Worm (Caenorhabditis elegans): ENCODE results near the gene pdr-1.

Gene pdr-1

ce11 chrIII:13771145-13771544 lies at the start of gene pdr-1, which contains the start of gene cyk-4:
Gene pdr-1 (plus strand): TSS chrIII:13771513.
Gene cyk-4 (minus strand): TSS chrIII:13771224.
- no peak for TF ChIP-seq ztf-1 (GFP tag; conservative IDR thresholded peaks at IDR 0.05)
- no peak for TF ChIP-seq fos-1 (tag; optimal IDR thresholded peaks at IDR 0.05)
- no peak for TF ChIP-seq unc-39 (tag; optimal IDR thresholded peaks at IDR 0.05)
- TF ChIP-seq ztf-4 (tag; optimal IDR thresholded peaks at IDR 0.05), result no peak
- no peak for TF ChIP-seq dmd-4 (tag; optimal IDR thresholded peaks at IDR 0.05)
- TF ChIP-seq nhr-6 (tag; optimal IDR thresholded peaks at IDR 0.05), result no peak
- TF ChIP-seq nhr-11 (tag; optimal IDR thresholded peaks at IDR 0.05), result no peak
- TF ChIP-seq nhr-129 (tag; optimal IDR thresholded peaks at IDR 0.05), result peak; percentile 71
- no peak for TF ChIP-seq zag-1 (tag; optimal IDR thresholded peaks at IDR 0.05)
- no peak for TF ChIP-seq mab-5 (tag; optimal IDR thresholded peaks at IDR 0.05)
- peak; percentile 77 for TF ChIP-seq unc-55 (GFP tag; optimal IDR thresholded peaks at IDR 0.05)
- TF ChIP-seq ama-1 (optimal IDR thresholded peaks at IDR 0.05), result no peak
- peak; percentile 23 for TF ChIP-seq sma-3 (GFP tag; optimal IDR thresholded peaks at IDR 0.05)
- TF ChIP-seq skn-1 (tag; optimal IDR thresholded peaks at IDR 0.05), result no peak
- peak; percentile 30 for TF ChIP-seq blmp-1 (tag; optimal IDR thresholded peaks at IDR 0.05; ENCODE audit: insufficient read depth)
- TF ChIP-seq lsy-2 (tag; optimal IDR thresholded peaks at IDR 0.05), result no peak
- no peak for TF ChIP-seq aly-2 (tag; optimal IDR thresholded peaks at IDR 0.05)
- TF ChIP-seq unc-62 (GFP tag; optimal IDR thresholded peaks at IDR 0.05), result no peak
- TF ChIP-seq snpc-4 (tag; optimal IDR thresholded peaks at IDR 0.05), result no peak
- TF ChIP-seq lin-13 (GFP tag; optimal IDR thresholded peaks at IDR 0.05), result peak; percentile 74
- no peak for TF ChIP-seq nhr-10 (tag; optimal IDR thresholded peaks at IDR 0.05)
- no peak for TF ChIP-seq lin-39 (tag; optimal IDR thresholded peaks at IDR 0.05)
- peak; percentile 76 for TF ChIP-seq C34F6.9 (tag; optimal IDR thresholded peaks at IDR 0.05)
- no peak for TF ChIP-seq elt-1 (tag; optimal IDR thresholded peaks at IDR 0.05)
- TF ChIP-seq elt-3 (tag; optimal IDR thresholded peaks at IDR 0.05), result no peak
- no peak for TF ChIP-seq mbf-1 (tag; optimal IDR thresholded peaks at IDR 0.05)
- peak; percentile 76 for TF ChIP-seq gmeb-1 (tag; optimal IDR thresholded peaks at IDR 0.05)
- TF ChIP-seq ZK546.5 (tag; optimal IDR thresholded peaks at IDR 0.05), result no peak
- no peak for TF ChIP-seq nhr-12 (tag; optimal IDR thresholded peaks at IDR 0.05)
- no peak for TF ChIP-seq sem-4 (tag; optimal IDR thresholded peaks at IDR 0.05)
- no peak for TF ChIP-seq peb-1 (tag; optimal IDR thresholded peaks at IDR 0.05)
- TF ChIP-seq mdl-1 (tag; optimal IDR thresholded peaks at IDR 0.05), result no peak
- TF ChIP-seq crh-2 (tag; optimal IDR thresholded peaks at IDR 0.05), result peak; percentile 57
- no peak for TF ChIP-seq sma-9 (GFP tag; optimal IDR thresholded peaks at IDR 0.05)
- TF ChIP-seq sma-9 (tag; optimal IDR thresholded peaks at IDR 0.05), result no peak
- TF ChIP-seq nhr-77 (tag; optimal IDR thresholded peaks at IDR 0.05), result no peak
- no peak for TF ChIP-seq ceh-82 (tag; optimal IDR thresholded peaks at IDR 0.05)
- no peak for TF ChIP-seq nhr-237 (tag; optimal IDR thresholded peaks at IDR 0.05)
- TF ChIP-seq alr-1 (tag; optimal IDR thresholded peaks at IDR 0.05), result no peak
- TF ChIP-seq R02D3.7 (tag; optimal IDR thresholded peaks at IDR 0.05), result no peak
- no peak for TF ChIP-seq ceh-16 (tag; optimal IDR thresholded peaks at IDR 0.05)
- TF ChIP-seq ztf-11 (tag; optimal IDR thresholded peaks at IDR 0.05), result no peak
- no peak for TF ChIP-seq nhr-21 (tag; optimal IDR thresholded peaks at IDR 0.05)
- no peak for TF ChIP-seq F13H6.1 (tag; optimal IDR thresholded peaks at IDR 0.05)
- no peak for TF ChIP-seq Y55F3AM.14 (GFP tag; optimal IDR thresholded peaks at IDR 0.05)
- no peak for TF ChIP-seq nhr-23 (tag; optimal IDR thresholded peaks at IDR 0.05)
- peak; percentile 44 for TF ChIP-seq lin-11 (tag; optimal IDR thresholded peaks at IDR 0.05)
- no peak for TF ChIP-seq egl-27 (tag; optimal IDR thresholded peaks at IDR 0.05)
- TF ChIP-seq nhr-25 (tag; optimal IDR thresholded peaks at IDR 0.05), result peak; percentile 28
